Fruit fly (Drosophila melanogaster) whole organism, embryonic: ENCODE measurements around the gene orb.

Source experiments
- ATbp ChIP-seq: fragments of 200-800 bp; sonication (Bioruptor generic); optimal IDR thresholded peaks from 2 replicates; lab custom pipeline; 2017; ENCODE audit warnings: missing biosample characterization, mild to moderate bottlenecking, missing genetic modification characterization, missing genetic modification reagents
- C15 ChIP-seq: fragments of 200-800 bp; sonication (Bioruptor generic); IDR thresholded peaks from 3 replicates; pipeline ENCODE4 v1.3.6; 2022; ENCODE audit warnings: missing biosample characterization, missing genetic modification characterization
- CG10979 ChIP-seq: fragments of 200-800 bp; sonication (Bioruptor generic); optimal IDR thresholded peaks from 2 replicates; lab custom pipeline; 2018; ENCODE audit warnings: missing biosample characterization, mild to moderate bottlenecking, missing genetic modification characterization, moderate library complexity
- CG11504 ChIP-seq: fragments of 200-800 bp; sonication (Bioruptor generic); optimal IDR thresholded peaks from 3 replicates; lab custom pipeline; 2019; ENCODE audit warnings: missing biosample characterization, mild to moderate bottlenecking, missing genetic modification characterization, moderate library complexity
- CG12299 ChIP-seq: fragments of 200-800 bp; sonication (Bioruptor generic); optimal IDR thresholded peaks from 2 replicates; lab custom pipeline; 2018; ENCODE audit warnings: missing biosample characterization, mild to moderate bottlenecking, missing genetic modification characterization
- CG12659 ChIP-seq: fragments of 200-800 bp; sonication (Bioruptor generic); optimal IDR thresholded peaks from 3 replicates; lab custom pipeline; 2017; ENCODE audit warnings: mild to moderate bottlenecking, missing biosample characterization, missing genetic modification reagents, missing genetic modification characterization
- CG13296 ChIP-seq: fragments of 200-800 bp; sonication (Bioruptor generic); optimal IDR thresholded peaks from 3 replicates; lab custom pipeline; 2018; ENCODE audit warnings: missing biosample characterization, mild to moderate bottlenecking, missing genetic modification characterization
- CG18262 ChIP-seq: fragments of 200-800 bp; optimal IDR thresholded peaks from 3 replicates; lab custom pipeline; 2019; ENCODE audit warnings: missing biosample characterization, mild to moderate bottlenecking, missing genetic modification characterization, moderate library complexity
- CG18476 ChIP-seq: fragments of 200-800 bp; sonication (Bioruptor generic); optimal IDR thresholded peaks from 2 replicates; lab custom pipeline; 2016; ENCODE audit warnings: missing biosample characterization, mild to moderate bottlenecking, missing genetic modification characterization
- CG2199 ChIP-seq: fragments of 200-800 bp; sonication (Bioruptor generic); IDR thresholded peaks from 3 replicates; pipeline ENCODE4 v1.3.6; 2022; ENCODE audit warnings: missing biosample characterization, missing genetic modification characterization
- CG3847 ChIP-seq: fragments of 200-800 bp; sonication (Bioruptor generic); IDR thresholded peaks from 2 replicates; pipeline ENCODE4 v1.3.6; 2022; ENCODE audit warnings: missing biosample characterization, missing genetic modification characterization
- CG4360 ChIP-seq: fragments of 200-800 bp; sonication (Bioruptor generic); IDR thresholded peaks from 2 replicates; pipeline ENCODE4 v1.3.6; 2022; ENCODE audit warnings: missing biosample characterization, missing genetic modification characterization
- CG4707 ChIP-seq: fragments of 200-800 bp; sonication (Bioruptor generic); optimal IDR thresholded peaks from 2 replicates; lab custom pipeline; 2018; ENCODE audit warnings: missing biosample characterization, mild to moderate bottlenecking, missing genetic modification characterization, moderate library complexity
- CG8388 ChIP-seq: fragments of 200-800 bp; sonication (Bioruptor generic); optimal IDR thresholded peaks from 2 replicates; lab custom pipeline; 2019; ENCODE audit warnings: missing biosample characterization, mild to moderate bottlenecking, missing genetic modification characterization, moderate library complexity
- CG9932 ChIP-seq: fragments of 200-800 bp; sonication (Bioruptor generic); IDR thresholded peaks from 2 replicates; pipeline ENCODE4 v1.3.6; 2022; ENCODE audit warnings: missing biosample characterization, missing genetic modification characterization
- Dad ChIP-seq: fragments of 200-800 bp; sonication (Bioruptor generic); optimal IDR thresholded peaks from 3 replicates; lab custom pipeline; 2016; ENCODE audit warnings: missing biosample characterization, missing genetic modification characterization
- Deaf1 ChIP-seq: fragments of 200-800 bp; optimal IDR thresholded peaks from 3 replicates; lab custom pipeline; 2019; ENCODE audit warnings: missing biosample characterization, mild to moderate bottlenecking, missing genetic modification characterization, moderate library complexity
- Drgx ChIP-seq: fragments of 200-800 bp; sonication (Bioruptor generic); IDR thresholded peaks from 2 replicates; pipeline ENCODE4 v1.3.6; 2022; ENCODE audit warnings: missing biosample characterization, missing genetic modification characterization
- Fer2 ChIP-seq: fragments of 200-800 bp; sonication (Bioruptor generic); optimal IDR thresholded peaks from 2 replicates; lab custom pipeline; 2018; ENCODE audit warnings: missing biosample characterization, mild to moderate bottlenecking, missing genetic modification characterization, moderate library complexity
- H15 ChIP-seq: fragments of 200-800 bp; sonication (Bioruptor generic); IDR thresholded peaks from 3 replicates; pipeline ENCODE4 v1.3.6; 2022; ENCODE audit warnings: missing biosample characterization, missing genetic modification characterization
- H2.0 ChIP-seq: fragments of 200-800 bp; sonication (Bioruptor generic); IDR thresholded peaks from 2 replicates; pipeline ENCODE4 v1.3.6; 2022; ENCODE audit warnings: missing biosample characterization, missing genetic modification characterization
- HLH3B ChIP-seq: fragments of 200-800 bp; sonication (Bioruptor generic); IDR thresholded peaks from 2 replicates; pipeline ENCODE4 v1.3.6; 2022; ENCODE audit warnings: missing biosample characterization, missing genetic modification characterization
- HmgZ ChIP-seq: fragments of 200-800 bp; sonication (Bioruptor generic); optimal IDR thresholded peaks from 2 replicates; lab custom pipeline; 2018; ENCODE audit warnings: missing biosample characterization, mild to moderate bottlenecking, missing genetic modification characterization
- Hr39 ChIP-seq: fragments of >200 bp; optimal IDR thresholded peaks from 2 replicates; lab custom pipeline; 2017
- Nf-YB ChIP-seq: fragments of 200-800 bp; sonication (Bioruptor generic); optimal IDR thresholded peaks from 3 replicates; lab custom pipeline; 2019; ENCODE audit warnings: missing biosample characterization, mild to moderate bottlenecking, missing genetic modification characterization, moderate library complexity
- Nf-YC ChIP-seq: fragments of 200-800 bp; optimal IDR thresholded peaks from 3 replicates; lab custom pipeline; 2019; ENCODE audit warnings: missing biosample characterization, mild to moderate bottlenecking, missing genetic modification characterization, moderate library complexity
- Sry-δ ChIP-seq: fragments of 200-800 bp; sonication (Bioruptor generic); optimal IDR thresholded peaks from 2 replicates; lab custom pipeline; 2016; ENCODE audit warnings: missing biosample characterization, missing genetic modification characterization
- Xrp1 ChIP-seq: fragments of 200-800 bp; sonication (Bioruptor generic); IDR thresholded peaks from 2 replicates; pipeline ENCODE4 v1.3.6; 2022; ENCODE audit warnings: missing biosample characterization, missing genetic modification characterization
- ara ChIP-seq: fragments of 200-800 bp; sonication (Bioruptor generic); IDR thresholded peaks from 2 replicates; pipeline ENCODE4 v1.3.6; 2022; ENCODE audit warnings: missing biosample characterization, missing genetic modification characterization
- chif ChIP-seq, 2 experiments: fragments of 200-800 bp; sonication (Bioruptor generic); optimal IDR thresholded peaks; 3 replicates each; lab custom pipeline; 2016; ENCODE audit warnings: missing biosample characterization in 2 of 2, missing genetic modification characterization in 2 of 2
- ci ChIP-seq: fragments of 200-800 bp; sonication (Bioruptor generic); IDR thresholded peaks from 3 replicates; pipeline ENCODE4 v1.3.6; 2022; ENCODE audit warnings: missing biosample characterization, missing genetic modification characterization
- dysf ChIP-seq: fragments of 200-800 bp; sonication (Bioruptor generic); IDR thresholded peaks from 3 replicates; pipeline ENCODE4 v1.3.6; 2022; ENCODE audit warnings: missing biosample characterization, missing genetic modification characterization
- ewg ChIP-seq: fragments of 200-800 bp; sonication (Bioruptor generic); optimal IDR thresholded peaks from 3 replicates; lab custom pipeline; 2017; ENCODE audit warnings: mild to moderate bottlenecking, missing biosample characterization, missing genetic modification reagents, missing genetic modification characterization
- fd96Cb ChIP-seq: fragments of 200-800 bp; sonication (Bioruptor generic); optimal IDR thresholded peaks from 2 replicates; lab custom pipeline; 2018; ENCODE audit warnings: missing biosample characterization, mild to moderate bottlenecking, missing genetic modification characterization, moderate library complexity
- her ChIP-seq: fragments of 200-800 bp; sonication (Bioruptor generic); optimal IDR thresholded peaks from 2 replicates; lab custom pipeline; 2016; ENCODE audit warnings: missing biosample characterization, missing genetic modification characterization
- hkb ChIP-seq, 2 experiments: fragments of 200-800 bp in 1 of 2; fragments of >200 bp in 1 of 2; sonication (Bioruptor generic) in 1 of 2; IDR thresholded peaks in 1 of 2; optimal IDR thresholded peaks in 1 of 2; 2 replicates each; pipeline versions ENCODE4 v1.3.6 to Lab custom; 2017 to 2022; ENCODE audit warnings: missing biosample characterization in 1 of 2, missing genetic modification characterization in 1 of 2
- insv ChIP-seq, 2 experiments: fragments of 200-800 bp; sonication (Bioruptor generic); optimal IDR thresholded peaks; 3 replicates each; lab custom pipeline; 2016 to 2018; ENCODE audit warnings: missing biosample characterization in 2 of 2, missing genetic modification characterization in 2 of 2
- knrl ChIP-seq: fragments of 200-800 bp; sonication (Bioruptor generic); IDR thresholded peaks from 3 replicates; pipeline ENCODE4 v1.3.6; 2022; ENCODE audit warnings: missing biosample characterization, missing genetic modification characterization; ENCODE audit not compliant: partially characterized antibody
- lab ChIP-seq: fragments of 200-800 bp; sonication (Bioruptor generic); optimal IDR thresholded peaks from 3 replicates; lab custom pipeline; 2017; ENCODE audit warnings: missing biosample characterization, missing genetic modification characterization, mild to moderate bottlenecking, moderate library complexity, missing genetic modification reagents
- lbe ChIP-seq: fragments of 200-800 bp; sonication (Bioruptor generic); optimal IDR thresholded peaks from 2 replicates; lab custom pipeline; 2016; ENCODE audit warnings: missing biosample characterization, mild to moderate bottlenecking, missing genetic modification characterization
- nerfin-2 ChIP-seq: fragments of 200-800 bp; sonication (Bioruptor generic); IDR thresholded peaks from 2 replicates; pipeline ENCODE4 v1.3.6; 2022; ENCODE audit warnings: missing biosample characterization, missing genetic modification characterization; ENCODE audit not compliant: partially characterized antibody
- nmo ChIP-seq: fragments of 200-800 bp; sonication (Bioruptor generic); optimal IDR thresholded peaks from 2 replicates; lab custom pipeline; 2018; ENCODE audit warnings: missing biosample characterization, mild to moderate bottlenecking, missing genetic modification characterization, moderate library complexity
- oc ChIP-seq: fragments of 200-800 bp; sonication (Bioruptor generic); optimal IDR thresholded peaks from 2 replicates; lab custom pipeline; 2018; ENCODE audit warnings: missing biosample characterization, mild to moderate bottlenecking, missing genetic modification characterization, moderate library complexity
- pan ChIP-seq, 4 experiments: fragments of >200 bp in 3 of 4; fragments of 200-800 bp in 1 of 4; sonication (Bioruptor generic) in 1 of 4; optimal IDR thresholded peaks in 3 of 4; IDR thresholded peaks in 1 of 4; 2 replicates each; pipeline versions ENCODE4 v1.3.6 to Lab custom; 2017 to 2022; ENCODE audit warnings: missing biosample characterization in 2 of 4, missing genetic modification characterization in 2 of 4, mixed read lengths in 1 of 4
- pb ChIP-seq: fragments of 200-800 bp; sonication (Bioruptor generic); optimal IDR thresholded peaks from 3 replicates; lab custom pipeline; 2016; ENCODE audit warnings: missing biosample characterization, missing genetic modification characterization
- pfk ChIP-seq: fragments of 200-800 bp; sonication (Bioruptor generic); optimal IDR thresholded peaks from 2 replicates; lab custom pipeline; 2018; ENCODE audit warnings: missing biosample characterization, mild to moderate bottlenecking, missing genetic modification characterization, moderate library complexity
- rib ChIP-seq: fragments of 200-800 bp; sonication (Bioruptor generic); IDR thresholded peaks from 2 replicates; pipeline ENCODE4 v1.3.6; 2022; ENCODE audit warnings: missing biosample characterization, missing genetic modification characterization
- salm ChIP-seq: fragments of 200-800 bp; sonication (Bioruptor generic); optimal IDR thresholded peaks from 2 replicates; lab custom pipeline; 2018; ENCODE audit warnings: missing biosample characterization, mild to moderate bottlenecking, missing genetic modification characterization
- wor ChIP-seq: fragments of 200-800 bp; sonication (Bioruptor generic); IDR thresholded peaks from 2 replicates; pipeline ENCODE4 v1.3.6; 2022; ENCODE audit warnings: missing biosample characterization, missing genetic modification characterization

Gene orb

DNA sequence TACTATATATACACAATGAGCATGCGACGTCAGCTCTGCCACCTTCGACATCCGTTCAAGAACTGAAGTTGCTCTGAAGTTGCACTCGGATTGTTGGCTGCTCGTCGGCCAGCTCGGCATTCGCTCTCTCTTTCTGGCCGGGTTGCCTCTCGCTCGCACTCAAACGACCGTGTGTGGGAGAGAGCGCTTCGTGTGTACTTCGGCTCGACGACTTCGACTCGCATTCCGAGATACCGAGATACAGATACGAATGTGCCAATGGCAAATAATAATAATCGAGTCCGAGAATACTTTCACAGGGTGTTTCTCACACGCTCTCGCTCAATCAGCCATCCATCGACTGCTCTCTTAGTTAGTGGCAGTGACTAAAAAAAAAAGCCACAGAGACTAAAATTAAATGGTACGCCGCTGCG lies 14.7 kb upstream of the orb start (continued):
- no peak for TF ChIP-seq Sry-δ (GFP tag; lab: Kevin White, UChicago)
- TF ChIP-seq CG10979: peak; percentile 42
- peak; percentile 83 for TF ChIP-seq ci (GFP tag; lab: Robert Waterston, UW)
- TF ChIP-seq Dad (GFP tag; lab: Kevin White, UChicago): no peak
- no peak for TF ChIP-seq H2.0 (GFP tag; lab: Robert Waterston, UW)
- no peak for TF ChIP-seq C15
- no peak for TF ChIP-seq CG12299 (tag; lab: Kevin White, UChicago)
- peak; percentile 6; the same call in 1 of the 2 replicates for TF ChIP-seq CG9932 (GFP tag; lab: Robert Waterston, UW)
- TF ChIP-seq Nf-YB: peak; percentile 97
- TF ChIP-seq CG8388: no peak
- no peak for TF ChIP-seq pan (optimal IDR thresholded peaks at IDR 0.05; lab: Kevin White, UChicago)
- TF ChIP-seq pan (GFP tag; optimal IDR thresholded peaks at IDR 0.05 in 1 of 2, IDR thresholded peaks at IDR 0.05 in 1 of 2): peak in 1 of 2 experiments; percentile 48
- TF ChIP-seq CG12659 (GFP tag; lab: Kevin White, UChicago): peak; percentile 30
- peak; percentile 16 for TF ChIP-seq oc
- no peak for TF ChIP-seq wor (GFP tag; lab: Robert Waterston, UW)
- peak in 1 of 2 experiments; percentile 15 for TF ChIP-seq insv (GFP tag; optimal IDR thresholded peaks at IDR 0.05; lab: Kevin White, UChicago)
- TF ChIP-seq rib (GFP tag; lab: Robert Waterston, UW): peak; percentile 76; the same call in 1 of the 2 replicates
- TF ChIP-seq her (GFP tag; lab: Kevin White, UChicago): peak; percentile 39
- TF ChIP-seq H15 (GFP tag; lab: Robert Waterston, UW): 0 out of 3 replicates have a peak, but pooled peaks have one; percentile 22
- TF ChIP-seq Nf-YC: peak; percentile 98
- peak; percentile 29 for TF ChIP-seq CG18262 (tag; lab: Kevin White, UChicago)
- peak; percentile 62 for TF ChIP-seq CG4360 (GFP tag; lab: Robert Waterston, UW)
- peak; percentile 40 for TF ChIP-seq lab (GFP tag; lab: Kevin White, UChicago)
- TF ChIP-seq ara: no peak
- no peak for TF ChIP-seq fd96Cb (tag; lab: Kevin White, UChicago)
- peak in 1 of 2 experiments; percentile 14 for TF ChIP-seq chif (GFP tag; optimal IDR thresholded peaks at IDR 0.05; lab: Kevin White, UChicago)
- TF ChIP-seq ewg (GFP tag; lab: Kevin White, UChicago): peak; percentile 47
- peak; percentile 56 for TF ChIP-seq HmgZ (tag; lab: Kevin White, UChicago)
- peak; percentile 52; the same call in 1 of the 2 replicates for TF ChIP-seq Drgx (GFP tag; lab: Robert Waterston, UW)
- TF ChIP-seq lbe (GFP tag; lab: Kevin White, UChicago): peak; percentile 72
- TF ChIP-seq knrl (GFP tag; lab: Robert Waterston, UW): peak; percentile 13; the same call in 1 of the 3 replicates
- TF ChIP-seq salm: peak; percentile 46
- no peak for TF ChIP-seq Fer2
- no peak for TF ChIP-seq CG4707 (GFP tag; lab: Kevin White, UChicago)
- peak; percentile 37 for TF ChIP-seq pb
- TF ChIP-seq pfk (GFP tag; lab: Kevin White, UChicago): peak; percentile 48
- peak; percentile 81; the same call in 1 of the 3 replicates for TF ChIP-seq CG2199
- TF ChIP-seq dysf (GFP tag; lab: Robert Waterston, UW): 0 out of 3 replicates have a peak, but pooled peaks have one; percentile 22
- TF ChIP-seq CG13296 (GFP tag; lab: Kevin White, UChicago): peak; percentile 19
- TF ChIP-seq Xrp1 (GFP tag; lab: Robert Waterston, UW): peak; percentile 30; the same call in 1 of the 2 replicates
- TF ChIP-seq ATbp (GFP tag; lab: Kevin White, UChicago): no peak
- 0 out of 2 replicates have a peak, but pooled peaks have one; percentile 24 for TF ChIP-seq CG3847 (GFP tag; lab: Robert Waterston, UW)
- peak; percentile 100 for TF ChIP-seq Deaf1 (tag; lab: Kevin White, UChicago)
- TF ChIP-seq nerfin-2 (GFP tag; lab: Robert Waterston, UW): peak; percentile 49; the same call in 1 of the 2 replicates
- TF ChIP-seq CG18476 (GFP tag; lab: Kevin White, UChicago): no peak
- TF ChIP-seq Hr39 (lab: Kevin White, UChicago): no peak
- TF ChIP-seq hkb (optimal IDR thresholded peaks at IDR 0.05; lab: Kevin White, UChicago): no peak
- peak; percentile 53; the same call in 1 of the 2 replicates for TF ChIP-seq hkb (GFP tag; IDR thresholded peaks at IDR 0.05; lab: Robert Waterston, UW)
- peak; percentile 30; the same call in 1 of the 2 replicates for TF ChIP-seq HLH3B (GFP tag; lab: Robert Waterston, UW)
- peak; percentile 29 for TF ChIP-seq nmo
- peak; percentile 30 for TF ChIP-seq CG11504 (tag; lab: Kevin White, UChicago)
